Worm (Caenorhabditis elegans) whole organism, L4 larva: Measurements from ENCODE around the gene D2096.9.
"Not testable (repeated sequence)": the region's sequence is repeated elsewhere in the genome, so short reads cannot be mapped to it uniquely, and the experiment has no call there.

ENCODE experiments used
- T26A8.4 ChIP-seq: fragments of 200-800 bp; sonication (Bioruptor generic); IDR thresholded peaks from 2 replicates; pipeline ENCODE4 v1.3.6; 2022; ENCODE audit warnings: missing genetic modification characterization, missing compliant biosample characterization
- lin-15B ChIP-seq: fragments of 150-350 bp; sonication (generic microtip); optimal IDR thresholded peaks from 3 replicates; lab custom pipeline; 2014; ENCODE audit warnings: missing biosample characterization, missing genetic modification characterization
- zfp-2 ChIP-seq: sonication (generic microtip); optimal IDR thresholded peaks from 2 replicates; lab custom pipeline; 2016; ENCODE audit warnings: mild to moderate bottlenecking, missing genetic modification characterization, missing compliant biosample characterization

DNA sequence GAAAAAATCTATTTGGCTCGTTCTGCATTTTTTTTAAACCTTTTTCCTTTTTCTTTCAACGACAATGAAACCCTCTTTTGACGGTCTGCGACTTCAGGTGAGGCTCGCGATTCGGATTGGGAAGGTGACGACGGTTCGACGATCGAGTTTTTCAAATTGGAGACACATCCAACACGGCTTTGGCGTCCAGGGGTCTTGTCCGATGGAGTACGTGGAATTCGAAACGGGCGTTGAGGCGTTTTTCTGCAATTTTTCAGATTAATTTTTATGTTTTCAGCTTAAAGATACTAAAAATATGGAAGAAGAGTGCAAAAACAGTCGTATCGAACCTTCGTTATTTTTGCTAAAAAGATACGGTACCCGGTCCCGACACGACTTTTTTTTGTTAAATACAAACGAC is 6.5 kb upstream of the D2096.9 start, which contains the start of gene D2096.10:
- TF ChIP-seq lin-15B (tag; lab: Kevin White, UChicago); T26A8.4 (GFP tag; lab: Robert Waterston, UW); zfp-2: not testable (repeated sequence)
